Worm (Caenorhabditis elegans): ENCODE measurements around the gene F53F4.4.

The F53F4.4 gene

ce11 chrV:13568533-13568932 is 24.6 kb upstream of the F53F4.4 start, which contains the start of the genes nuaf-1 and bir-2:
Gene nuaf-1 (minus strand): TSS chrV:13568630.
Gene bir-2 (plus strand): TSS chrV:13568850.
- TF ChIP-seq sup-37 (GFP tag; optimal IDR thresholded peaks at IDR 0.05) (no peak), C04F5.9 (tag; optimal IDR thresholded peaks at IDR 0.05) (no peak), ets-5 (GFP tag; IDR thresholded peaks at IDR 0.05) (no peak), nhr-71 (tag; optimal IDR thresholded peaks at IDR 0.05) (peak; percentile 77), lin-35 (GFP tag; optimal IDR thresholded peaks at IDR 0.05) (peak; percentile 78 to 90), pag-3 (tag; optimal IDR thresholded peaks at IDR 0.05; ENCODE audit: borderline replicate concordance, insufficient read depth) (peak; percentile 27), nhr-12 (tag; optimal IDR thresholded peaks at IDR 0.05) (no peak), nhr-85 (tag) (peak; percentile 73), mdl-1 (tag; optimal IDR thresholded peaks at IDR 0.05) (no peak), aha-1 (tag; optimal IDR thresholded peaks at IDR 0.05) (no peak), lsy-2 (tag; optimal IDR thresholded peaks at IDR 0.05) (peak; percentile 70 to 74), lin-15B (tag; optimal IDR thresholded peaks at IDR 0.05) (peak; percentile 75), irx-1 (tag; optimal IDR thresholded peaks at IDR 0.05) (peak; percentile 23), unc-62 (GFP tag; optimal IDR thresholded peaks at IDR 0.05) (no peak), sox-4 (tag; optimal IDR thresholded peaks at IDR 0.05) (no peak), nhr-20 (tag; optimal IDR thresholded peaks at IDR 0.05) (peak; percentile 59), ceh-82 (tag; optimal IDR thresholded peaks at IDR 0.05) (peak in 2 of 3 experiments; percentile 47 to 55), grh-1 (GFP tag; IDR thresholded peaks at IDR 0.05) (no peak), elt-2 (tag; optimal IDR thresholded peaks at IDR 0.05) (no peak), lir-3 (tag; optimal IDR thresholded peaks at IDR 0.05; ENCODE audit: poor library complexity) (no peak), xbp-1 (tag; optimal IDR thresholded peaks at IDR 0.05) (peak; percentile 57), dsc-1 (tag; optimal IDR thresholded peaks at IDR 0.05) (peak; percentile 60), hlh-4 (tag; optimal IDR thresholded peaks at IDR 0.05) (no peak), efl-3 (GFP tag; optimal IDR thresholded peaks at IDR 0.05) (no peak), lin-13 (GFP tag; optimal IDR thresholded peaks at IDR 0.05) (peak; percentile 48), mep-1 (tag; optimal IDR thresholded peaks at IDR 0.05) (peak; percentile 85), vab-15 (tag; optimal IDR thresholded peaks at IDR 0.05) (no peak), unc-98 (GFP tag; IDR thresholded peaks at IDR 0.05) (no peak), skn-1 (tag; optimal IDR thresholded peaks at IDR 0.05) (peak; percentile 55), ces-1 (GFP tag; optimal IDR thresholded peaks at IDR 0.05) (no peak), elt-3 (tag; optimal IDR thresholded peaks at IDR 0.05) (peak in 2 of 6 experiments; percentile 25 to 65), tbx-2 (tag; optimal IDR thresholded peaks at IDR 0.05) (peak; percentile 52), ama-1 (optimal IDR thresholded peaks at IDR 0.05) (no peak), tlp-1 (tag; optimal IDR thresholded peaks at IDR 0.05) (no peak), nhr-76 (tag; optimal IDR thresholded peaks at IDR 0.05) (no peak), fkh-8 (tag; optimal IDR thresholded peaks at IDR 0.05) (peak; percentile 41), snpc-4 (tag; optimal IDR thresholded peaks at IDR 0.05) (peak; percentile 28), unc-86 (tag; optimal IDR thresholded peaks at IDR 0.05) (peak; percentile 54), mab-9 (GFP tag; IDR thresholded peaks at IDR 0.05) (no peak), ztf-11 (tag; optimal IDR thresholded peaks at IDR 0.05) (peak in 1 of 2 experiments; percentile 47), nhr-28 (tag; optimal IDR thresholded peaks at IDR 0.05) (no peak), egl-27 (tag; optimal IDR thresholded peaks at IDR 0.05) (no peak), fkh-10 (GFP tag; optimal IDR thresholded peaks at IDR 0.05) (no peak), efl-1 (optimal IDR thresholded peaks at IDR 0.05) (peak; percentile 68 to 82), efl-1 (GFP tag; optimal IDR thresholded peaks at IDR 0.05 in 1 of 2) (peak; percentile 85 to 98), nhr-19 (GFP tag; conservative IDR thresholded peaks at IDR 0.05) (peak; percentile 54), ceh-63 (GFP tag; optimal IDR thresholded peaks at IDR 0.05) (no peak), mef-2 (tag; optimal IDR thresholded peaks at IDR 0.05) (no peak), sptf-1 (tag; optimal IDR thresholded peaks at IDR 0.05) (no peak), swsn-7 (tag; optimal IDR thresholded peaks at IDR 0.05) (peak; percentile 63), blmp-1 (tag; optimal IDR thresholded peaks at IDR 0.05) (peak; percentile 38), snu-23 (GFP tag; optimal IDR thresholded peaks at IDR 0.05) (peak; percentile 73), rnt-1 (tag; optimal IDR thresholded peaks at IDR 0.05) (peak; percentile 88), zag-1 (tag; optimal IDR thresholded peaks at IDR 0.05) (no peak)
